Fruit fly (Drosophila melanogaster) whole organism, embryonic: ENCODE data around the gene SdhC.

Experiments used
- Adf1 ChIP-seq: fragments of 200-800 bp; sonication (Bioruptor generic); IDR thresholded peaks from 2 replicates; pipeline ENCODE4 v1.3.6; 2022; ENCODE audit warnings: missing biosample characterization, missing genetic modification characterization
- Atf-2 ChIP-seq: fragments of 200-800 bp; sonication (Bioruptor generic); optimal IDR thresholded peaks from 2 replicates; lab custom pipeline; 2016; ENCODE audit warnings: missing biosample characterization, missing genetic modification characterization
- Awh ChIP-seq: fragments of 200-800 bp; sonication (Bioruptor generic); IDR thresholded peaks from 2 replicates; pipeline ENCODE4, ENCODE4 v1.3.6; 2022; ENCODE audit warnings: missing biosample characterization, missing genetic modification characterization
- B-H1 ChIP-seq: fragments of 200-800 bp; sonication (Bioruptor generic); IDR thresholded peaks from 3 replicates; pipeline ENCODE4 v1.3.6; 2022; ENCODE audit warnings: missing biosample characterization, missing genetic modification characterization
- Bteb2 ChIP-seq: fragments of 200-800 bp; sonication (Bioruptor generic); optimal IDR thresholded peaks from 2 replicates; lab custom pipeline; 2016; ENCODE audit warnings: missing biosample characterization, missing genetic modification characterization
- CG10274 ChIP-seq: fragments of 200-800 bp; sonication (Bioruptor generic); optimal IDR thresholded peaks from 3 replicates; lab custom pipeline; 2017; ENCODE audit warnings: missing biosample characterization, mild to moderate bottlenecking, missing genetic modification characterization
- CG10462 ChIP-seq: fragments of 200-800 bp; sonication (Bioruptor generic); optimal IDR thresholded peaks from 2 replicates; lab custom pipeline; 2016; ENCODE audit warnings: missing biosample characterization, missing genetic modification characterization
- CG11695 ChIP-seq: fragments of 200-800 bp; sonication (Bioruptor generic); IDR thresholded peaks from 3 replicates; pipeline ENCODE4 v1.3.6; 2022; ENCODE audit warnings: missing biosample characterization, missing genetic modification characterization
- CG12155 ChIP-seq: fragments of 200-800 bp; sonication (Bioruptor generic); optimal IDR thresholded peaks from 3 replicates; lab custom pipeline; 2016; ENCODE audit warnings: missing biosample characterization, missing genetic modification characterization
- CG12219 ChIP-seq: fragments of 200-800 bp; sonication (Bioruptor generic); optimal IDR thresholded peaks from 3 replicates; lab custom pipeline; 2018; ENCODE audit warnings: missing biosample characterization, mild to moderate bottlenecking, missing genetic modification characterization
- CG13624 ChIP-seq: fragments of 200-800 bp; sonication (Bioruptor generic); optimal IDR thresholded peaks from 2 replicates; lab custom pipeline; 2016; ENCODE audit warnings: missing biosample characterization, missing genetic modification characterization
- CG15011 ChIP-seq: fragments of 200-800 bp; sonication (Bioruptor generic); optimal IDR thresholded peaks from 3 replicates; lab custom pipeline; 2018; ENCODE audit warnings: missing biosample characterization, mild to moderate bottlenecking, missing genetic modification characterization
- CG15073 ChIP-seq: fragments of 200-800 bp; sonication (Bioruptor generic); optimal IDR thresholded peaks from 2 replicates; lab custom pipeline; 2016; ENCODE audit warnings: missing biosample characterization, missing genetic modification characterization
- CG16813 ChIP-seq: fragments of 200-800 bp; sonication (Bioruptor generic); IDR thresholded peaks from 3 replicates; pipeline ENCODE4 v1.3.6; 2022; ENCODE audit warnings: missing biosample characterization, missing genetic modification characterization; ENCODE audit not compliant: partially characterized antibody
- CG17359 ChIP-seq: fragments of 200-800 bp; sonication (Bioruptor generic); optimal IDR thresholded peaks from 3 replicates; lab custom pipeline; 2018; ENCODE audit warnings: missing biosample characterization, mild to moderate bottlenecking, missing genetic modification characterization, moderate library complexity
- CG17361 ChIP-seq: fragments of 200-800 bp; sonication (Bioruptor generic); IDR thresholded peaks from 3 replicates; pipeline ENCODE4 v1.3.6; 2022; ENCODE audit warnings: missing biosample characterization, missing genetic modification characterization
- CG1832 ChIP-seq: fragments of 200-800 bp; sonication (Bioruptor generic); optimal IDR thresholded peaks from 2 replicates; lab custom pipeline; 2017; ENCODE audit warnings: missing biosample characterization, mild to moderate bottlenecking, missing genetic modification characterization, inconsistent platforms
- CG18476 ChIP-seq: fragments of 200-800 bp; sonication (Bioruptor generic); optimal IDR thresholded peaks from 2 replicates; lab custom pipeline; 2016; ENCODE audit warnings: missing biosample characterization, mild to moderate bottlenecking, missing genetic modification characterization
- CG3065 ChIP-seq: fragments of 200-800 bp; sonication (Bioruptor generic); optimal IDR thresholded peaks from 2 replicates; lab custom pipeline; 2016; ENCODE audit warnings: missing biosample characterization, missing genetic modification characterization
- CG34376 ChIP-seq: fragments of 200-800 bp; sonication (Bioruptor generic); optimal IDR thresholded peaks from 2 replicates; lab custom pipeline; 2018; ENCODE audit warnings: missing biosample characterization, mild to moderate bottlenecking, missing genetic modification characterization
- CG34422 ChIP-seq: fragments of 200-800 bp; sonication (Bioruptor generic); IDR thresholded peaks from 3 replicates; pipeline ENCODE4 v1.3.6; 2022; ENCODE audit warnings: missing biosample characterization, missing genetic modification characterization
- CG3838 ChIP-seq: fragments of 200-800 bp; sonication (Bioruptor generic); optimal IDR thresholded peaks from 3 replicates; lab custom pipeline; 2016; ENCODE audit warnings: missing biosample characterization, missing genetic modification characterization
- CG4617 ChIP-seq: fragments of 200-800 bp; sonication (Bioruptor generic); optimal IDR thresholded peaks from 3 replicates; lab custom pipeline; 2016; ENCODE audit warnings: missing biosample characterization, missing genetic modification characterization, borderline replicate concordance
- CG6791 ChIP-seq: fragments of 200-800 bp; sonication (Bioruptor generic); IDR thresholded peaks from 3 replicates; pipeline ENCODE4 v1.3.6; 2022; ENCODE audit warnings: missing biosample characterization, missing genetic modification characterization; ENCODE audit not compliant: partially characterized antibody
- CG7786 ChIP-seq: fragments of 200-800 bp; sonication (Bioruptor generic); optimal IDR thresholded peaks from 2 replicates; lab custom pipeline; 2016; ENCODE audit warnings: missing biosample characterization, missing genetic modification characterization
- CG8359 ChIP-seq: fragments of 200-800 bp; sonication (Bioruptor generic); optimal IDR thresholded peaks from 2 replicates; lab custom pipeline; 2017; ENCODE audit warnings: missing biosample characterization, mild to moderate bottlenecking, missing genetic modification characterization, borderline replicate concordance
- D19B ChIP-seq: fragments of 200-800 bp; sonication (Bioruptor generic); optimal IDR thresholded peaks from 2 replicates; lab custom pipeline; 2017; ENCODE audit warnings: missing biosample characterization, mild to moderate bottlenecking, missing genetic modification characterization
- Fer1 ChIP-seq: fragments of 200-800 bp; sonication (Bioruptor generic); optimal IDR thresholded peaks from 2 replicates; lab custom pipeline; 2017; ENCODE audit warnings: missing biosample characterization, mild to moderate bottlenecking, missing genetic modification characterization
- Lhr ChIP-seq: fragments of 200-800 bp; sonication (Bioruptor generic); optimal IDR thresholded peaks from 3 replicates; lab custom pipeline; 2017; ENCODE audit warnings: mild to moderate bottlenecking, missing biosample characterization, missing genetic modification reagents, missing genetic modification characterization
- Optix ChIP-seq: fragments of 200-800 bp; sonication (Bioruptor generic); IDR thresholded peaks from 3 replicates; pipeline ENCODE4 v1.3.6; 2022; ENCODE audit warnings: missing biosample characterization, missing genetic modification characterization
- Rx ChIP-seq: fragments of 200-800 bp; sonication (Bioruptor generic); IDR thresholded peaks from 2 replicates; pipeline ENCODE4 v1.3.6; 2022; ENCODE audit warnings: missing biosample characterization, missing genetic modification characterization
- Sin3A ChIP-seq: fragments of >200 bp; optimal IDR thresholded peaks from 2 replicates; lab custom pipeline; 2018
- Trl ChIP-seq, 3 experiments: fragments of >200 bp in 2 of 3; fragments of 200-800 bp in 1 of 3; sonication (Bioruptor generic) in 1 of 3; optimal IDR thresholded peaks; 2 replicates in 1 of 3; 3 replicates in 2 of 3; lab custom pipeline; 2016 to 2017; ENCODE audit warnings: missing biosample characterization in 1 of 3, missing genetic modification characterization in 1 of 3
- Xrp1 ChIP-seq: fragments of 200-800 bp; sonication (Bioruptor generic); IDR thresholded peaks from 2 replicates; pipeline ENCODE4 v1.3.6; 2022; ENCODE audit warnings: missing biosample characterization, missing genetic modification characterization
- YL-1 ChIP-seq: fragments of 200-800 bp; sonication (Bioruptor generic); optimal IDR thresholded peaks from 3 replicates; lab custom pipeline; 2017; ENCODE audit warnings: missing biosample characterization, mild to moderate bottlenecking, missing genetic modification characterization
- ab ChIP-seq: fragments of 200-800 bp; sonication (Bioruptor generic); optimal IDR thresholded peaks from 2 replicates; lab custom pipeline; 2016; ENCODE audit warnings: missing biosample characterization, missing genetic modification characterization
- ap ChIP-seq: fragments of 200-800 bp; sonication (Bioruptor generic); IDR thresholded peaks from 2 replicates; pipeline ENCODE4 v1.3.6; 2022; ENCODE audit warnings: missing biosample characterization, missing genetic modification characterization
- bowl ChIP-seq: fragments of 200-800 bp; sonication (Bioruptor generic); IDR thresholded peaks from 2 replicates; pipeline ENCODE4 v1.3.6; 2022; ENCODE audit warnings: missing biosample characterization, missing genetic modification characterization
- dati ChIP-seq: fragments of 200-800 bp; sonication (Bioruptor generic); IDR thresholded peaks from 2 replicates; pipeline ENCODE4 v1.3.6; 2022; ENCODE audit warnings: missing biosample characterization, missing genetic modification characterization
- hbn ChIP-seq: fragments of 200-800 bp; sonication (Bioruptor generic); IDR thresholded peaks from 2 replicates; pipeline ENCODE4 v1.3.6; 2022; ENCODE audit warnings: missing biosample characterization, missing genetic modification characterization; ENCODE audit not compliant: partially characterized antibody
- jumu ChIP-seq: fragments of 200-800 bp; sonication (Bioruptor generic); optimal IDR thresholded peaks from 3 replicates; lab custom pipeline; 2016; ENCODE audit warnings: missing biosample characterization, missing genetic modification characterization
- lbe ChIP-seq: fragments of 200-800 bp; sonication (Bioruptor generic); optimal IDR thresholded peaks from 2 replicates; lab custom pipeline; 2016; ENCODE audit warnings: missing biosample characterization, mild to moderate bottlenecking, missing genetic modification characterization
- lilli ChIP-seq: fragments of 200-800 bp; sonication (Bioruptor generic); optimal IDR thresholded peaks from 3 replicates; lab custom pipeline; 2016; ENCODE audit warnings: missing biosample characterization, missing genetic modification characterization
- lov ChIP-seq, 2 experiments: fragments of 200-800 bp in 1 of 2; fragments of >200 bp in 1 of 2; sonication (Bioruptor generic) in 1 of 2; IDR thresholded peaks in 1 of 2; optimal IDR thresholded peaks in 1 of 2; 2 replicates in 1 of 2; 3 replicates in 1 of 2; pipeline versions ENCODE4 v1.3.6 to Lab custom; 2017 to 2022; ENCODE audit warnings: missing biosample characterization in 1 of 2, missing genetic modification characterization in 1 of 2
- mld ChIP-seq: fragments of 200-800 bp; sonication (Bioruptor generic); IDR thresholded peaks from 3 replicates; pipeline ENCODE4 v1.3.6; 2022; ENCODE audit warnings: missing biosample characterization, missing genetic modification characterization; ENCODE audit not compliant: partially characterized antibody
- tap ChIP-seq: fragments of 200-800 bp; optimal IDR thresholded peaks from 3 replicates; lab custom pipeline; 2019; ENCODE audit warnings: missing biosample characterization, mild to moderate bottlenecking, missing genetic modification characterization, moderate library complexity
- tgo ChIP-seq: fragments of 200-800 bp; sonication (Bioruptor generic); IDR thresholded peaks from 3 replicates; pipeline ENCODE4 v1.3.6; 2022; ENCODE audit warnings: missing biosample characterization, missing genetic modification characterization
- wor ChIP-seq: fragments of 200-800 bp; sonication (Bioruptor generic); IDR thresholded peaks from 2 replicates; pipeline ENCODE4 v1.3.6; 2022; ENCODE audit warnings: missing biosample characterization, missing genetic modification characterization

The SdhC gene

dm6 chr3R:11221437-11222230 is 12.0 kb upstream of the SdhC start, which contains the start of the genes CG6693 and RpL3 (continued):
- no peak for TF ChIP-seq hbn (GFP tag; lab: Robert Waterston, UW)
- peak; percentile 97 for TF ChIP-seq Lhr (GFP tag; lab: Kevin White, UChicago)
- peak; percentile 84; the same call in 1 of the 2 replicates for TF ChIP-seq Awh (GFP tag; lab: Robert Waterston, UW)
- TF ChIP-seq tap: peak; percentile 84
- peak; percentile 22 for TF ChIP-seq CG18476 (GFP tag; lab: Kevin White, UChicago)
- TF ChIP-seq CG34422 (GFP tag; lab: Robert Waterston, UW): peak; percentile 91
- peak; percentile 46 for TF ChIP-seq CG8359 (GFP tag; lab: Kevin White, UChicago)
- peak; percentile 72 for TF ChIP-seq CG13624 (GFP tag; lab: Kevin White, UChicago)
- peak; percentile 25 for TF ChIP-seq CG3838
- TF ChIP-seq CG12155 (GFP tag; lab: Kevin White, UChicago): peak; percentile 19
- no peak for TF ChIP-seq CG10462
- 0 out of 2 replicates have a peak, but pooled peaks have one; percentile 29 for TF ChIP-seq dati (GFP tag; lab: Robert Waterston, UW)
- TF ChIP-seq CG34376 (GFP tag; lab: Kevin White, UChicago): peak; percentile 98
- TF ChIP-seq CG11695 (GFP tag; lab: Robert Waterston, UW): peak; percentile 57; the same call in 2 of the 3 replicates
- peak; percentile 36; the same call in 1 of the 2 replicates for TF ChIP-seq Rx (GFP tag; lab: Robert Waterston, UW)
- no peak for TF ChIP-seq jumu (GFP tag; lab: Kevin White, UChicago)
- TF ChIP-seq Bteb2 (GFP tag; lab: Kevin White, UChicago): peak; percentile 27
- TF ChIP-seq CG17359 (tag; lab: Kevin White, UChicago): peak; percentile 84
- no peak for TF ChIP-seq mld (GFP tag; lab: Robert Waterston, UW)
- TF ChIP-seq lov (optimal IDR thresholded peaks at IDR 0.05; lab: Kevin White, UChicago): no peak
- TF ChIP-seq lov (GFP tag; IDR thresholded peaks at IDR 0.05; lab: Robert Waterston, UW): peak; percentile 91
- TF ChIP-seq wor (GFP tag; lab: Robert Waterston, UW): no peak
- peak; percentile 78 for TF ChIP-seq CG17361 (GFP tag; lab: Robert Waterston, UW)
- peak; percentile 53 for TF ChIP-seq D19B (GFP tag; lab: Kevin White, UChicago)
- peak; percentile 43; the same call in 1 of the 2 replicates for TF ChIP-seq ap (GFP tag; lab: Robert Waterston, UW)
- TF ChIP-seq Adf1: peak; percentile 53; the same call in 1 of the 2 replicates
- peak; percentile 77 for TF ChIP-seq CG15011 (GFP tag; lab: Kevin White, UChicago)
- peak; percentile 44 for TF ChIP-seq Xrp1 (GFP tag; lab: Robert Waterston, UW)
- TF ChIP-seq lbe (GFP tag; lab: Kevin White, UChicago): peak; percentile 74
- peak; percentile 90 for TF ChIP-seq lilli (GFP tag; lab: Kevin White, UChicago)
- TF ChIP-seq B-H1 (GFP tag; lab: Robert Waterston, UW): peak; percentile 23; the same call in 1 of the 3 replicates
- TF ChIP-seq Optix: peak; percentile 70
- TF ChIP-seq CG6791 (GFP tag; lab: Robert Waterston, UW): no peak; the same call in 2 of the 3 replicates
- TF ChIP-seq Sin3A (lab: Kevin White, UChicago): peak; percentile 99
- no peak for TF ChIP-seq CG15073 (GFP tag; lab: Kevin White, UChicago)
- peak; percentile 24 for TF ChIP-seq CG7786
- peak; percentile 61; the same call in 1 of the 2 replicates for TF ChIP-seq bowl (GFP tag; lab: Robert Waterston, UW)
- no peak for TF ChIP-seq CG16813
- peak; percentile 18 for TF ChIP-seq CG3065 (GFP tag; lab: Kevin White, UChicago)
- TF ChIP-seq tgo: peak; percentile 22; the same call in 1 of the 3 replicates
- peak; percentile 0 for TF ChIP-seq CG10274
- peak; percentile 86 for TF ChIP-seq Fer1 (GFP tag; lab: Kevin White, UChicago)
- peak; percentile 98 for TF ChIP-seq YL-1 (GFP tag; lab: Kevin White, UChicago)
- peak; percentile 25 for TF ChIP-seq Atf-2 (GFP tag; lab: Kevin White, UChicago)
- no peak for TF ChIP-seq CG1832 (GFP tag; lab: Kevin White, UChicago)
- peak; percentile 38 for TF ChIP-seq ab (GFP tag; lab: Kevin White, UChicago)
- TF ChIP-seq CG12219 (GFP tag; lab: Kevin White, UChicago): peak; percentile 86
- TF ChIP-seq Trl (optimal IDR thresholded peaks at IDR 0.05; lab: Kevin White, UChicago): peak in 1 of 2 experiments; percentile 12
- peak; percentile 84 for TF ChIP-seq Trl (GFP tag; optimal IDR thresholded peaks at IDR 0.05; lab: Kevin White, UChicago)
- peak; percentile 50 for TF ChIP-seq CG4617 (GFP tag; lab: Kevin White, UChicago)
